Worm (Caenorhabditis elegans) whole organism, L4 larva: ENCODE measurements around the gene clec-185.
A peak's percentile ranks its signal among the peaks of the same experiment; 100 is the strongest.

Source experiments
- F49E8.2 ChIP-seq: sonication (generic microtip); optimal IDR thresholded peaks from 2 replicates; lab custom pipeline; 2016; ENCODE audit warnings: missing compliant biosample characterization, mild to moderate bottlenecking, missing genetic modification characterization, borderline replicate concordance
- dve-1 ChIP-seq: sonication (generic microtip); optimal IDR thresholded peaks from 2 replicates; lab custom pipeline; 2017; ENCODE audit warnings: antibody characterized with exemption, mild to moderate bottlenecking, missing genetic modification characterization, missing compliant biosample characterization; ENCODE audit not compliant: insufficient read depth
- jun-1 ChIP-seq: fragments of 150-350 bp; optimal IDR thresholded peaks from 2 replicates; lab custom pipeline; 2014; ENCODE audit warnings: missing biosample characterization, missing genetic modification reagents, missing genetic modification characterization
- lir-3 ChIP-seq: sonication (generic microtip); optimal IDR thresholded peaks from 2 replicates; lab custom pipeline; 2016; ENCODE audit warnings: mild to moderate bottlenecking, missing genetic modification characterization, missing compliant biosample characterization
- unc-62 ChIP-seq, 3 experiments: fragments of 150-350 bp in 1 of 3; sonication (generic microtip); optimal IDR thresholded peaks in 2 of 3; peaks in 1 of 3; 1 replicate in 1 of 3; 2 replicates in 2 of 3; lab custom pipeline; 2014 to 2017; ENCODE audit warnings: missing biosample characterization in 3 of 3, missing genetic modification characterization in 3 of 3, missing genetic modification reagents in 3 of 3, missing genotype in 1 of 3

DNA sequence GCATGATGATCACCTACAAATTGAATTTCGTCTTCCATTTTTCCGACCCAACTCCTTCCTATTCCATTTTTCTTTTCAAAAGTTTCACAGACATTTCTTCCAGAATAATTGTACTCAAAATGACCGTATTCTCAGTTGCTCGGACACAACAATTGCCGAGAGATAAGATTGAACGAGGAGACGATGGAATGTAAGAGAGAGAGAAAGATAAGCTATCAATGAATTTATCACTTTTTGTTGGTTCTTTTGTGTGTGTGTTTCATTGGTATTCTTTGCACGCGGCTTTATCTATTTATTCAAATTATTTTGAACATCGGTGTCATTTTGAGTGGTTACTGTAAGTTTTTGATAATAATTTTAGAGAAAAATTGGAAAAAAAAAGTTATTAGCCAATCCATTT is 18.0 kb upstream of the clec-185 start, which contains the start of gene ugt-65:
- no peak for TF ChIP-seq jun-1
- no peak for TF ChIP-seq unc-62 (GFP tag; optimal IDR thresholded peaks at IDR 0.05 in 1 of 2; lab: Kevin White, UChicago)
- TF ChIP-seq unc-62 (tag; optimal IDR thresholded peaks at IDR 0.05; lab: Kevin White, UChicago): no peak
- TF ChIP-seq lir-3 (tag; lab: Kevin White, UChicago): no peak
- TF ChIP-seq F49E8.2 (tag; lab: Kevin White, UChicago): no peak
- TF ChIP-seq dve-1: peak; percentile 67
